Fruit fly (Drosophila melanogaster) whole organism, embryonic: Measurements from ENCODE around the gene MFS9.

Experiments used
- Abd-B ChIP-seq: fragments of 200-800 bp; sonication (Bioruptor generic); optimal IDR thresholded peaks from 2 replicates; lab custom pipeline; 2018; ENCODE audit warnings: missing biosample characterization, mild to moderate bottlenecking, missing genetic modification characterization, moderate library complexity
- CG10321 ChIP-seq: fragments of 200-800 bp; sonication (Bioruptor generic); IDR thresholded peaks from 2 replicates; pipeline ENCODE4 v1.3.6; 2022; ENCODE audit warnings: missing biosample characterization, missing genetic modification characterization
- CG10543 ChIP-seq: fragments of 200-800 bp; sonication (Bioruptor generic); optimal IDR thresholded peaks from 3 replicates; lab custom pipeline; 2017; ENCODE audit warnings: missing biosample characterization, mild to moderate bottlenecking, missing genetic modification characterization, moderate library complexity
- CG12236 ChIP-seq: fragments of 200-800 bp; sonication (Bioruptor generic); optimal IDR thresholded peaks from 2 replicates; lab custom pipeline; 2016; ENCODE audit warnings: missing biosample characterization, missing genetic modification characterization
- CG13123 ChIP-seq: fragments of 200-800 bp; sonication (Bioruptor generic); optimal IDR thresholded peaks from 2 replicates; lab custom pipeline; 2016; ENCODE audit warnings: missing biosample characterization, missing genetic modification characterization
- CG13287 ChIP-seq: fragments of 200-800 bp; sonication (Bioruptor generic); IDR thresholded peaks from 2 replicates; pipeline ENCODE4 v1.3.6; 2022; ENCODE audit warnings: missing biosample characterization, missing genetic modification characterization; ENCODE audit not compliant: partially characterized antibody
- CG14667 ChIP-seq: fragments of 200-800 bp; sonication (Bioruptor generic); IDR thresholded peaks from 2 replicates; pipeline ENCODE4 v1.3.6; 2022; ENCODE audit warnings: missing biosample characterization, missing genetic modification characterization
- CG16863 ChIP-seq: fragments of 200-800 bp; sonication (Bioruptor generic); optimal IDR thresholded peaks from 3 replicates; lab custom pipeline; 2016; ENCODE audit warnings: missing biosample characterization, missing genetic modification characterization
- CG17361 ChIP-seq: fragments of 200-800 bp; sonication (Bioruptor generic); IDR thresholded peaks from 3 replicates; pipeline ENCODE4 v1.3.6; 2022; ENCODE audit warnings: missing biosample characterization, missing genetic modification characterization
- CG17802 ChIP-seq: fragments of 200-800 bp; sonication (Bioruptor generic); optimal IDR thresholded peaks from 2 replicates; lab custom pipeline; 2018; ENCODE audit warnings: missing biosample characterization, mild to moderate bottlenecking, missing genetic modification characterization, moderate library complexity
- CG17829 ChIP-seq: fragments of 200-800 bp; optimal IDR thresholded peaks from 2 replicates; lab custom pipeline; 2019; ENCODE audit warnings: missing biosample characterization, mild to moderate bottlenecking, missing genetic modification characterization, moderate library complexity
- CG1792 ChIP-seq: fragments of 200-800 bp; sonication (Bioruptor generic); optimal IDR thresholded peaks from 2 replicates; lab custom pipeline; 2016; ENCODE audit warnings: missing biosample characterization, missing genetic modification characterization
- CG30020 ChIP-seq: fragments of 200-800 bp; optimal IDR thresholded peaks from 2 replicates; lab custom pipeline; 2019; ENCODE audit warnings: missing biosample characterization, mild to moderate bottlenecking, missing genetic modification characterization, moderate library complexity
- CG31224 ChIP-seq: fragments of 200-800 bp; sonication (Bioruptor generic); IDR thresholded peaks from 2 replicates; pipeline ENCODE4 v1.3.6; 2022; ENCODE audit warnings: missing biosample characterization, missing genetic modification characterization
- CG32772 ChIP-seq: fragments of 200-800 bp; sonication (Bioruptor generic); IDR thresholded peaks from 2 replicates; pipeline ENCODE4 v1.3.6; 2022; ENCODE audit warnings: missing biosample characterization, missing genetic modification characterization
- CG43689 ChIP-seq: fragments of 200-800 bp; sonication (Bioruptor generic); IDR thresholded peaks from 2 replicates; pipeline ENCODE4 v1.3.6; 2022; ENCODE audit warnings: missing biosample characterization, missing genetic modification characterization
- CG4854 ChIP-seq: fragments of 200-800 bp; sonication (Bioruptor generic); optimal IDR thresholded peaks from 2 replicates; lab custom pipeline; 2016; ENCODE audit warnings: missing biosample characterization, missing genetic modification characterization, inconsistent platforms
- CG5953 ChIP-seq: fragments of 200-800 bp; sonication (Bioruptor generic); IDR thresholded peaks from 2 replicates; pipeline ENCODE4 v1.3.6; 2022; ENCODE audit warnings: missing biosample characterization, missing genetic modification characterization
- CG6272 ChIP-seq: fragments of 200-800 bp; sonication (Bioruptor generic); IDR thresholded peaks from 2 replicates; pipeline ENCODE4 v1.3.6; 2022; ENCODE audit warnings: missing biosample characterization, missing genetic modification characterization
- CG6683 ChIP-seq: fragments of 200-800 bp; sonication (Bioruptor generic); optimal IDR thresholded peaks from 2 replicates; lab custom pipeline; 2017; ENCODE audit warnings: missing biosample characterization, mild to moderate bottlenecking, missing genetic modification characterization, missing genetic modification reagents
- CG7987 ChIP-seq: fragments of 200-800 bp; sonication (Bioruptor generic); optimal IDR thresholded peaks from 2 replicates; lab custom pipeline; 2018; ENCODE audit warnings: missing biosample characterization, mild to moderate bottlenecking, missing genetic modification characterization, moderate library complexity
- CG8290 ChIP-seq, 3 experiments: fragments of 200-800 bp; sonication (Bioruptor generic); optimal IDR thresholded peaks; 2 replicates each; lab custom pipeline; 2016 to 2019; ENCODE audit warnings: missing biosample characterization in 3 of 3, missing genetic modification characterization in 3 of 3, mild to moderate bottlenecking in 2 of 3, moderate library complexity in 1 of 3
- D19B ChIP-seq: fragments of 200-800 bp; sonication (Bioruptor generic); optimal IDR thresholded peaks from 2 replicates; lab custom pipeline; 2017; ENCODE audit warnings: missing biosample characterization, mild to moderate bottlenecking, missing genetic modification characterization
- Dbx ChIP-seq: fragments of 200-800 bp; sonication (Bioruptor generic); IDR thresholded peaks from 3 replicates; pipeline ENCODE4 v1.3.6; 2022; ENCODE audit warnings: missing biosample characterization, missing genetic modification characterization
- Dip3 ChIP-seq: fragments of 200-800 bp; sonication (Bioruptor generic); optimal IDR thresholded peaks from 3 replicates; lab custom pipeline; 2016; ENCODE audit warnings: missing biosample characterization, missing genetic modification characterization
- Dref ChIP-seq: fragments of 200-800 bp; sonication (Bioruptor generic); IDR thresholded peaks from 2 replicates; pipeline ENCODE4 v1.3.6; 2022; ENCODE audit warnings: missing biosample characterization, missing genetic modification characterization
- Hey ChIP-seq: fragments of 200-800 bp; sonication (Bioruptor generic); optimal IDR thresholded peaks from 3 replicates; lab custom pipeline; 2018; ENCODE audit warnings: missing biosample characterization, mild to moderate bottlenecking, missing genetic modification characterization
- Lpt ChIP-seq: fragments of >200 bp; optimal IDR thresholded peaks from 2 replicates; lab custom pipeline; 2018; ENCODE audit warnings: missing biosample characterization, missing genetic modification characterization
- Med ChIP-seq: fragments of 200-800 bp; sonication (Bioruptor generic); peaks from one replicate; lab custom pipeline; 2016; ENCODE audit warnings: missing biosample characterization, missing genetic modification characterization, mild to moderate bottlenecking, inconsistent platforms, moderate library complexity
- Nf-YC ChIP-seq: fragments of 200-800 bp; optimal IDR thresholded peaks from 3 replicates; lab custom pipeline; 2019; ENCODE audit warnings: missing biosample characterization, mild to moderate bottlenecking, missing genetic modification characterization, moderate library complexity
- Ptx1 ChIP-seq: fragments of 200-800 bp; sonication (Bioruptor generic); IDR thresholded peaks from 2 replicates; pipeline ENCODE4 v1.3.6; 2022; ENCODE audit warnings: missing biosample characterization, missing genetic modification characterization
- Six4 ChIP-seq: fragments of 200-800 bp; sonication (Bioruptor generic); optimal IDR thresholded peaks from 2 replicates; lab custom pipeline; 2016; ENCODE audit warnings: missing biosample characterization, missing genetic modification characterization
- Stat92E ChIP-seq, 3 experiments: fragments of >200 bp in 2 of 3; fragments of 200-800 bp in 1 of 3; sonication (Bioruptor generic) in 1 of 3; optimal IDR thresholded peaks; 2 replicates each; lab custom pipeline; 2017 to 2019; ENCODE audit warnings: missing biosample characterization in 3 of 3, missing genetic modification characterization in 3 of 3, mild to moderate bottlenecking in 1 of 3, moderate library complexity in 1 of 3
- ab ChIP-seq: fragments of 200-800 bp; sonication (Bioruptor generic); optimal IDR thresholded peaks from 2 replicates; lab custom pipeline; 2016; ENCODE audit warnings: missing biosample characterization, missing genetic modification characterization
- crp ChIP-seq, 2 experiments: fragments of 200-800 bp; sonication (Bioruptor generic); optimal IDR thresholded peaks; 2 replicates in 1 of 2; 3 replicates in 1 of 2; lab custom pipeline; 2017; ENCODE audit warnings: missing biosample characterization in 2 of 2, missing genetic modification characterization in 2 of 2, mild to moderate bottlenecking in 1 of 2, moderate library complexity in 1 of 2
- fru ChIP-seq: fragments of >200 bp; optimal IDR thresholded peaks from 2 replicates; lab custom pipeline; 2017
- gce ChIP-seq: fragments of 200-800 bp; sonication (Bioruptor generic); IDR thresholded peaks from 3 replicates; pipeline ENCODE4 v1.3.6; 2022; ENCODE audit warnings: missing biosample characterization, missing genetic modification characterization
- gsb-n ChIP-seq: fragments of 200-800 bp; sonication (Bioruptor generic); optimal IDR thresholded peaks from 3 replicates; lab custom pipeline; 2018; ENCODE audit warnings: missing biosample characterization, mild to moderate bottlenecking, missing genetic modification characterization
- lmd ChIP-seq: fragments of 200-800 bp; sonication (Bioruptor generic); IDR thresholded peaks from 2 replicates; pipeline ENCODE4 v1.3.6; 2022; ENCODE audit warnings: missing biosample characterization, missing genetic modification characterization
- mirr ChIP-seq: fragments of 200-800 bp; sonication (Bioruptor generic); optimal IDR thresholded peaks from 3 replicates; lab custom pipeline; 2018; ENCODE audit warnings: missing biosample characterization, mild to moderate bottlenecking, missing genetic modification characterization
- onecut ChIP-seq: fragments of 200-800 bp; sonication (Bioruptor generic); IDR thresholded peaks from 2 replicates; pipeline ENCODE4 v1.3.6; 2022; ENCODE audit warnings: missing biosample characterization, missing genetic modification characterization
- pho ChIP-seq: fragments of 200-800 bp; sonication (Bioruptor generic); optimal IDR thresholded peaks from 2 replicates; lab custom pipeline; 2016; ENCODE audit warnings: missing biosample characterization, missing genetic modification characterization
- pnt ChIP-seq: fragments of 200-800 bp; sonication (Bioruptor generic); optimal IDR thresholded peaks from 3 replicates; lab custom pipeline; 2016; ENCODE audit warnings: missing biosample characterization, missing genetic modification characterization
- prd ChIP-seq, 3 experiments: fragments of >200 bp in 2 of 3; fragments of 200-800 bp in 1 of 3; sonication (Bioruptor generic) in 1 of 3; optimal IDR thresholded peaks in 2 of 3; IDR thresholded peaks in 1 of 3; 2 replicates in 2 of 3; 3 replicates in 1 of 3; pipeline versions ENCODE4 v1.3.6 to Lab custom; 2017 to 2022; ENCODE audit warnings: missing biosample characterization in 1 of 3, missing genetic modification characterization in 1 of 3
- ro ChIP-seq: fragments of 200-800 bp; sonication (Bioruptor generic); IDR thresholded peaks from 2 replicates; pipeline ENCODE4 v1.3.6; 2022; ENCODE audit warnings: missing biosample characterization, missing genetic modification characterization
- seq ChIP-seq: fragments of 200-800 bp; sonication (Bioruptor generic); IDR thresholded peaks from 2 replicates; pipeline ENCODE4 v1.3.6; 2022; ENCODE audit warnings: missing biosample characterization, missing genetic modification characterization
- ssp ChIP-seq: fragments of 200-800 bp; sonication (Bioruptor generic); IDR thresholded peaks from 2 replicates; pipeline ENCODE4 v1.3.6; 2022; ENCODE audit warnings: missing biosample characterization, missing genetic modification characterization
- tap ChIP-seq: fragments of 200-800 bp; optimal IDR thresholded peaks from 3 replicates; lab custom pipeline; 2019; ENCODE audit warnings: missing biosample characterization, mild to moderate bottlenecking, missing genetic modification characterization, moderate library complexity
- usp ChIP-seq: fragments of >200 bp; optimal IDR thresholded peaks from 2 replicates; lab custom pipeline; 2017; ENCODE audit warnings: missing biosample characterization, missing genetic modification characterization
- wdn ChIP-seq: fragments of 200-800 bp; sonication (Bioruptor generic); IDR thresholded peaks from 2 replicates; pipeline ENCODE4 v1.3.6; 2022; ENCODE audit warnings: missing biosample characterization, missing genetic modification characterization
- yki ChIP-seq: fragments of >200 bp; optimal IDR thresholded peaks from 3 replicates; lab custom pipeline; 2018
- zfh1 ChIP-seq: fragments of 200-800 bp; sonication (Bioruptor generic); IDR thresholded peaks from 3 replicates; pipeline ENCODE4 v1.3.6; 2022; ENCODE audit warnings: missing biosample characterization, missing genetic modification characterization

Gene MFS9

dm6 chr3R:20555023-20555422 is 42.8 kb upstream of the MFS9 start (continued):
- TF ChIP-seq Dbx (GFP tag; lab: Robert Waterston, UW) = peak; percentile 69; the same call in 2 of the 3 replicates
- TF ChIP-seq crp (GFP tag; optimal IDR thresholded peaks at IDR 0.05; lab: Kevin White, UChicago) = no peak
- TF ChIP-seq gce (GFP tag; lab: Robert Waterston, UW) = no peak
- no peak for TF ChIP-seq CG4854 (GFP tag; lab: Kevin White, UChicago)
- TF ChIP-seq D19B (GFP tag; lab: Kevin White, UChicago) = peak; percentile 73
- TF ChIP-seq CG7987 (GFP tag; lab: Kevin White, UChicago) = no peak
- peak; percentile 62 for TF ChIP-seq CG17829 (tag; lab: Kevin White, UChicago)
- no peak; the same call in 1 of the 2 replicates for TF ChIP-seq ro (GFP tag; lab: Robert Waterston, UW)
- no peak for TF ChIP-seq CG13287
- no peak for TF ChIP-seq pho (GFP tag; lab: Kevin White, UChicago)
- peak; percentile 38; the same call in 1 of the 2 replicates for TF ChIP-seq CG32772 (GFP tag; lab: Robert Waterston, UW)
- TF ChIP-seq prd (optimal IDR thresholded peaks at IDR 0.05; lab: Kevin White, UChicago) = no peak
- TF ChIP-seq prd (GFP tag; IDR thresholded peaks at IDR 0.05; lab: Robert Waterston, UW) = peak; percentile 64; the same call in 2 of the 3 replicates
- no peak for TF ChIP-seq CG5953 (GFP tag; lab: Robert Waterston, UW)
- TF ChIP-seq lmd (GFP tag; lab: Robert Waterston, UW) = peak; percentile 58
- TF ChIP-seq CG17361 = peak; percentile 82
- no peak for TF ChIP-seq yki (lab: Kevin White, UChicago)
- peak; percentile 89 for TF ChIP-seq Med (GFP tag; lab: Kevin White, UChicago)
- TF ChIP-seq CG1792 (GFP tag; lab: Kevin White, UChicago) = peak; percentile 7
- peak; percentile 12 for TF ChIP-seq pnt (GFP tag; lab: Kevin White, UChicago)
- TF ChIP-seq CG30020 (tag; lab: Kevin White, UChicago) = no peak
- TF ChIP-seq CG8290 (GFP tag; optimal IDR thresholded peaks at IDR 0.05; lab: Kevin White, UChicago) = no peak
- no peak for TF ChIP-seq CG8290 (tag; optimal IDR thresholded peaks at IDR 0.05; lab: Kevin White, UChicago)
- no peak for TF ChIP-seq CG6683 (GFP tag; lab: Kevin White, UChicago)
- TF ChIP-seq CG31224 (GFP tag; lab: Robert Waterston, UW) = no peak
- no peak for TF ChIP-seq seq (GFP tag; lab: Robert Waterston, UW)
- no peak for TF ChIP-seq Six4 (GFP tag; lab: Kevin White, UChicago)
- no peak for TF ChIP-seq CG6272 (GFP tag; lab: Robert Waterston, UW)
- no peak for TF ChIP-seq CG13123 (GFP tag; lab: Kevin White, UChicago)
- no peak for TF ChIP-seq Lpt (GFP tag; lab: Kevin White, UChicago)
- TF ChIP-seq Hey (tag; lab: Kevin White, UChicago) = no peak
- peak; percentile 42 for TF ChIP-seq mirr (GFP tag; lab: Kevin White, UChicago)
- no peak for TF ChIP-seq CG43689 (GFP tag; lab: Robert Waterston, UW)
- TF ChIP-seq Dip3 (GFP tag; lab: Kevin White, UChicago) = peak; percentile 74
- TF ChIP-seq Dref = no peak
- TF ChIP-seq Nf-YC = peak; percentile 49
- no peak for TF ChIP-seq usp (GFP tag; lab: Kevin White, UChicago)
- TF ChIP-seq CG14667 = no peak; the same call in 1 of the 2 replicates
- peak; percentile 73 for TF ChIP-seq Ptx1
- TF ChIP-seq CG10321 (GFP tag; lab: Robert Waterston, UW) = no peak
- no peak for TF ChIP-seq CG16863
- TF ChIP-seq tap (tag; lab: Kevin White, UChicago) = peak; percentile 74
- TF ChIP-seq CG17802 (tag; lab: Kevin White, UChicago) = no peak
- TF ChIP-seq gsb-n (tag; lab: Kevin White, UChicago) = no peak
- peak; percentile 44 for TF ChIP-seq onecut (GFP tag; lab: Robert Waterston, UW)
- no peak for TF ChIP-seq CG12236 (GFP tag; lab: Kevin White, UChicago)
- no peak for TF ChIP-seq fru (lab: Kevin White, UChicago)
- peak in 1 of 3 experiments; percentile 22 for TF ChIP-seq Stat92E (GFP tag; optimal IDR thresholded peaks at IDR 0.05; lab: Kevin White, UChicago)
- TF ChIP-seq ssp (GFP tag; lab: Robert Waterston, UW) = peak; percentile 40; the same call in 1 of the 2 replicates
- no peak for TF ChIP-seq wdn (GFP tag; lab: Robert Waterston, UW)
- TF ChIP-seq zfh1 (GFP tag; lab: Robert Waterston, UW) = no peak
- TF ChIP-seq CG10543 (GFP tag; lab: Kevin White, UChicago) = no peak
- TF ChIP-seq Abd-B (GFP tag; lab: Kevin White, UChicago) = peak; percentile 20
- no peak for TF ChIP-seq ab (GFP tag; lab: Kevin White, UChicago)
